Worm (Caenorhabditis elegans) whole organism, L1 larva: Measurements from ENCODE around the gene rcq-5.

Source experiments
- C04F5.9 ChIP-seq: sonication (generic microtip); optimal IDR thresholded peaks from 2 replicates; lab custom pipeline; 2016; ENCODE audit warnings: missing genetic modification characterization, missing compliant biosample characterization
- C16A3.4 ChIP-seq: fragments of 150-350 bp; optimal IDR thresholded peaks from 2 replicates; lab custom pipeline; 2014; ENCODE audit warnings: missing biosample characterization, missing genetic modification characterization
- Y116A8C.19 ChIP-seq: sonication (generic microtip); optimal IDR thresholded peaks from 2 replicates; lab custom pipeline; 2016; ENCODE audit warnings: missing compliant biosample characterization, missing genetic modification characterization, borderline replicate concordance
- blmp-1 ChIP-seq: fragments of 150-350 bp; optimal IDR thresholded peaks from 2 replicates; lab custom pipeline; 2014; ENCODE audit warnings: missing biosample characterization, missing genetic modification characterization
- ceh-63 ChIP-seq: fragments of 200-800 bp; sonication (Bioruptor generic); optimal IDR thresholded peaks from 2 replicates; lab custom pipeline; 2018; ENCODE audit warnings: mild to moderate bottlenecking, missing genetic modification characterization, missing compliant biosample characterization
- ceh-82 ChIP-seq, 3 experiments: fragments of 150-350 bp in 1 of 3; sonication (generic microtip) in 2 of 3; optimal IDR thresholded peaks; 2 replicates each; lab custom pipeline; 2014 to 2017; ENCODE audit warnings: missing biosample characterization in 3 of 3, missing genetic modification characterization in 3 of 3
- efl-3 ChIP-seq: fragments of 200-800 bp; sonication (Bioruptor generic); optimal IDR thresholded peaks from 2 replicates; lab custom pipeline; 2018; ENCODE audit warnings: mild to moderate bottlenecking, missing genetic modification characterization, missing compliant biosample characterization
- egl-27 ChIP-seq, 2 experiments: fragments of 150-350 bp in 1 of 2; sonication (generic microtip); optimal IDR thresholded peaks; 3 replicates each; lab custom pipeline; 2017 to 2018; ENCODE audit warnings: missing biosample characterization in 2 of 2, missing genetic modification characterization in 2 of 2, missing genetic modification reagents in 2 of 2
- elt-2 ChIP-seq: sonication (generic microtip); optimal IDR thresholded peaks from 2 replicates; lab custom pipeline; 2016; ENCODE audit warnings: missing genetic modification characterization, mild to moderate bottlenecking, inconsistent platforms, missing compliant biosample characterization, missing genetic modification reagents
- elt-3 ChIP-seq, 6 experiments: fragments of 150-350 bp in 1 of 6; sonication (generic microtip); optimal IDR thresholded peaks; 2 replicates each; lab custom pipeline; 2017 to 2018; ENCODE audit warnings: missing biosample characterization in 6 of 6, missing genetic modification characterization in 6 of 6, inconsistent platforms in 1 of 6
- fkh-8 ChIP-seq: sonication (generic microtip); optimal IDR thresholded peaks from 2 replicates; lab custom pipeline; 2016; ENCODE audit warnings: mild to moderate bottlenecking, missing genetic modification characterization, missing compliant biosample characterization
- hlh-17 ChIP-seq: fragments of 200-800 bp; sonication (Bioruptor generic); optimal IDR thresholded peaks from 2 replicates; lab custom pipeline; 2018; ENCODE audit warnings: missing genetic modification characterization, mild to moderate bottlenecking, missing compliant biosample characterization, moderate library complexity, borderline replicate concordance
- hlh-4 ChIP-seq: sonication (generic microtip); optimal IDR thresholded peaks from 2 replicates; lab custom pipeline; 2016; ENCODE audit warnings: mild to moderate bottlenecking, missing genetic modification characterization, missing compliant biosample characterization
- isw-1 ChIP-seq: fragments of 200-800 bp; sonication (Bioruptor generic); IDR thresholded peaks from 2 replicates; pipeline ENCODE4 v1.3.6; 2022; ENCODE audit warnings: missing genetic modification characterization, missing compliant biosample characterization
- jun-1 ChIP-seq: fragments of 150-350 bp; optimal IDR thresholded peaks from 2 replicates; lab custom pipeline; 2014; ENCODE audit warnings: missing biosample characterization, missing genetic modification reagents, missing genetic modification characterization
- lin-14 ChIP-seq: fragments of 200-800 bp; sonication (Bioruptor generic); optimal IDR thresholded peaks from 2 replicates; lab custom pipeline; 2018; ENCODE audit warnings: mild to moderate bottlenecking, missing genetic modification characterization, moderate library complexity, missing compliant biosample characterization
- lin-35 ChIP-seq, 2 experiments: fragments of 150-350 bp; optimal IDR thresholded peaks; 2 replicates each; lab custom pipeline; 2014; ENCODE audit warnings: missing biosample characterization in 2 of 2, missing genetic modification characterization in 2 of 2, missing genetic modification reagents in 2 of 2
- nhr-11 ChIP-seq: fragments of 150-350 bp; optimal IDR thresholded peaks from 2 replicates; lab custom pipeline; 2014; ENCODE audit warnings: missing biosample characterization, missing genetic modification characterization
- nhr-12 ChIP-seq: sonication (generic microtip); optimal IDR thresholded peaks from 2 replicates; lab custom pipeline; 2017; ENCODE audit warnings: missing biosample characterization, missing genetic modification characterization
- nhr-20 ChIP-seq: sonication (generic microtip); optimal IDR thresholded peaks from 2 replicates; lab custom pipeline; 2016; ENCODE audit warnings: mild to moderate bottlenecking, missing genetic modification characterization, missing compliant biosample characterization
- nhr-237 ChIP-seq: fragments of 150-350 bp; optimal IDR thresholded peaks from 2 replicates; lab custom pipeline; 2014; ENCODE audit warnings: missing biosample characterization, missing genetic modification characterization
- nhr-85 ChIP-seq: sonication (generic microtip); peaks from one replicate; lab custom pipeline; 2016; ENCODE audit warnings: missing genetic modification characterization, inconsistent platforms, missing compliant biosample characterization
- pag-3 ChIP-seq: sonication (generic microtip); optimal IDR thresholded peaks from 2 replicates; lab custom pipeline; 2017; ENCODE audit warnings: missing genetic modification characterization, mild to moderate bottlenecking, missing compliant biosample characterization, antibody characterized with exemption, borderline replicate concordance; ENCODE audit not compliant: insufficient read depth
- pqm-1 ChIP-seq: sonication (generic microtip); optimal IDR thresholded peaks from 3 replicates; lab custom pipeline; 2017; ENCODE audit warnings: missing biosample characterization, missing genetic modification characterization
- skn-1 ChIP-seq: fragments of 150-350 bp; optimal IDR thresholded peaks from 2 replicates; lab custom pipeline; 2014; ENCODE audit warnings: missing biosample characterization, missing genetic modification characterization
- snpc-4 ChIP-seq: fragments of 150-350 bp; optimal IDR thresholded peaks from 2 replicates; lab custom pipeline; 2014; ENCODE audit warnings: missing biosample characterization, missing genetic modification characterization
- snu-23 ChIP-seq: sonication (generic microtip); optimal IDR thresholded peaks from 2 replicates; lab custom pipeline; 2016; ENCODE audit warnings: missing genetic modification characterization, missing compliant biosample characterization
- sox-4 ChIP-seq: sonication (generic microtip); optimal IDR thresholded peaks from 2 replicates; lab custom pipeline; 2016; ENCODE audit warnings: missing genetic modification characterization, missing compliant biosample characterization
- sptf-1 ChIP-seq: fragments of 150-350 bp; optimal IDR thresholded peaks from 2 replicates; lab custom pipeline; 2014; ENCODE audit warnings: missing biosample characterization, missing genetic modification characterization
- sup-37 ChIP-seq: fragments of 200-800 bp; sonication (Bioruptor generic); optimal IDR thresholded peaks from 2 replicates; lab custom pipeline; 2018; ENCODE audit warnings: mild to moderate bottlenecking, missing genetic modification characterization, missing compliant biosample characterization
- swsn-7 ChIP-seq: sonication (generic microtip); optimal IDR thresholded peaks from 2 replicates; lab custom pipeline; 2016; ENCODE audit warnings: missing genetic modification characterization, missing compliant biosample characterization
- tbx-2 ChIP-seq: sonication (generic microtip); optimal IDR thresholded peaks from 2 replicates; lab custom pipeline; 2016; ENCODE audit warnings: missing genetic modification characterization, missing compliant biosample characterization
- unc-130 ChIP-seq: fragments of 150-350 bp; optimal IDR thresholded peaks from 2 replicates; lab custom pipeline; 2017; ENCODE audit warnings: missing biosample characterization, missing genetic modification characterization, inconsistent platforms
- unc-62 ChIP-seq: fragments of 150-350 bp; optimal IDR thresholded peaks from 2 replicates; lab custom pipeline; 2014; ENCODE audit warnings: missing biosample characterization, missing genetic modification reagents, missing genetic modification characterization
- vab-15 ChIP-seq: sonication (generic microtip); optimal IDR thresholded peaks from 2 replicates; lab custom pipeline; 2017; ENCODE audit warnings: missing genotype, mild to moderate bottlenecking, missing genetic modification characterization, missing compliant biosample characterization
- zip-4 ChIP-seq: fragments of 200-800 bp; sonication (Bioruptor generic); optimal IDR thresholded peaks from 2 replicates; lab custom pipeline; 2018; ENCODE audit warnings: mild to moderate bottlenecking, missing genetic modification characterization, moderate library complexity, missing compliant biosample characterization
- ztf-11 ChIP-seq, 2 experiments: sonication (generic microtip); optimal IDR thresholded peaks; 2 replicates each; lab custom pipeline; 2016 to 2017; ENCODE audit warnings: missing genetic modification characterization in 2 of 2, missing biosample characterization in 1 of 2, missing compliant biosample characterization in 1 of 2
- ztf-4 ChIP-seq: fragments of 150-350 bp; optimal IDR thresholded peaks from 2 replicates; lab custom pipeline; 2014; ENCODE audit warnings: missing biosample characterization, missing genetic modification characterization

rcq-5 gene

ce11 chrIII:4057894-4058293 lies at the start of gene rcq-5 (continued):
- no peak for TF ChIP-seq nhr-20 (tag; lab: Kevin White, UChicago)
- TF ChIP-seq sox-4 (tag; lab: Kevin White, UChicago) = no peak
- no peak for TF ChIP-seq ceh-82 (tag; optimal IDR thresholded peaks at IDR 0.05; lab: Kevin White, UChicago)
- TF ChIP-seq hlh-17 (GFP tag; lab: Kevin White, UChicago) = no peak
- TF ChIP-seq snu-23 (GFP tag; lab: Kevin White, UChicago) = no peak
- no peak for TF ChIP-seq ztf-4 (tag; lab: Kevin White, UChicago)
- TF ChIP-seq fkh-8 (tag; lab: Kevin White, UChicago) = no peak
- TF ChIP-seq unc-130 = no peak
- TF ChIP-seq efl-3 (GFP tag; lab: Kevin White, UChicago) = no peak
- no peak for TF ChIP-seq elt-2
- TF ChIP-seq ztf-11 (tag; optimal IDR thresholded peaks at IDR 0.05; lab: Kevin White, UChicago) = no peak
- no peak for TF ChIP-seq swsn-7 (tag; lab: Kevin White, UChicago)
- TF ChIP-seq unc-62 = no peak
- peak; percentile 50 for TF ChIP-seq skn-1 (tag; lab: Kevin White, UChicago)
- TF ChIP-seq jun-1 (tag; lab: Kevin White, UChicago) = no peak
- no peak for TF ChIP-seq tbx-2 (tag; lab: Kevin White, UChicago)
- no peak for TF ChIP-seq lin-14 (GFP tag; lab: Kevin White, UChicago)
- TF ChIP-seq pag-3 (tag; lab: Kevin White, UChicago) = no peak
- no peak for TF ChIP-seq isw-1 (GFP tag; lab: Robert Waterston, UW)
- TF ChIP-seq elt-3 (tag; optimal IDR thresholded peaks at IDR 0.05; lab: Kevin White, UChicago) = no peak
- no peak for TF ChIP-seq nhr-12 (tag; lab: Kevin White, UChicago)
- no peak for TF ChIP-seq egl-27 (tag; optimal IDR thresholded peaks at IDR 0.05; lab: Kevin White, UChicago)
- TF ChIP-seq blmp-1 (tag; lab: Kevin White, UChicago) = no peak
- no peak for TF ChIP-seq nhr-237 (tag; lab: Kevin White, UChicago)
- TF ChIP-seq sup-37 (GFP tag; lab: Kevin White, UChicago) = no peak
- no peak for TF ChIP-seq nhr-85 (tag; lab: Kevin White, UChicago)
- TF ChIP-seq sptf-1 = no peak
- TF ChIP-seq hlh-4 (tag; lab: Kevin White, UChicago) = no peak
- peak; percentile 56 for TF ChIP-seq C16A3.4 (tag; lab: Kevin White, UChicago)
- TF ChIP-seq, all 84 proteins: peak for 10

- no peak for TF ChIP-seq nhr-237 (tag; lab: Kevin White, UChicago)
- TF ChIP-seq C04F5.9 (tag; lab: Kevin White, UChicago) = no peak
- TF ChIP-seq hlh-17 (GFP tag; lab: Kevin White, UChicago) = no peak
- TF ChIP-seq zip-4 (GFP tag; lab: Kevin White, UChicago) = no peak
- TF ChIP-seq lin-14 (GFP tag; lab: Kevin White, UChicago) = peak; percentile 28
- no peak for TF ChIP-seq snu-23 (GFP tag; lab: Kevin White, UChicago)
- TF ChIP-seq jun-1 (tag; lab: Kevin White, UChicago) = no peak
These were observed 49.5 kb upstream of the rcq-5 start for ce11 chrIII:4107227-4107626.

- no peak for TF ChIP-seq pag-3 (tag; lab: Kevin White, UChicago)
- TF ChIP-seq ceh-63 = no peak
- no peak for TF ChIP-seq Y116A8C.19 (tag; lab: Kevin White, UChicago)
- TF ChIP-seq jun-1 (tag; lab: Kevin White, UChicago) = no peak
- no peak for TF ChIP-seq C04F5.9 (tag; lab: Kevin White, UChicago)
- TF ChIP-seq nhr-11 = no peak
- TF ChIP-seq lin-35 (GFP tag; optimal IDR thresholded peaks at IDR 0.05; lab: Kevin White, UChicago) = no peak
- no peak for TF ChIP-seq vab-15 (tag; lab: Kevin White, UChicago)
- TF ChIP-seq snpc-4 (tag; lab: Kevin White, UChicago) = no peak
- TF ChIP-seq pqm-1 (tag; lab: Kevin White, UChicago) = no peak
These were observed 48.8 kb upstream of the rcq-5 start for ce11 chrIII:4106611-4107010.
